Fruit fly (Drosophila melanogaster) whole organism, embryonic: ENCODE data around the gene Cdc16.

Source experiments
- Aef1 ChIP-seq: fragments of 200-800 bp; sonication (Bioruptor generic); IDR thresholded peaks from 3 replicates; pipeline ENCODE4 v1.3.6; 2022; ENCODE audit warnings: missing biosample characterization, missing genetic modification characterization
- BEAF-32 ChIP-seq: fragments of 200-800 bp; sonication (Bioruptor generic); optimal IDR thresholded peaks from 3 replicates; lab custom pipeline; 2017; ENCODE audit warnings: missing biosample characterization, missing genetic modification characterization, mild to moderate bottlenecking, moderate library complexity, missing genetic modification reagents
- Bdp1 ChIP-seq: fragments of 200-800 bp; sonication (Bioruptor generic); optimal IDR thresholded peaks from 3 replicates; lab custom pipeline; 2016; ENCODE audit warnings: missing biosample characterization, missing genetic modification characterization
- CG11085 ChIP-seq: fragments of 200-800 bp; sonication (Bioruptor generic); IDR thresholded peaks from 2 replicates; pipeline ENCODE4 v1.3.6; 2022; ENCODE audit warnings: missing biosample characterization, missing genetic modification characterization
- CG1233 ChIP-seq: fragments of 200-800 bp; sonication (Bioruptor generic); optimal IDR thresholded peaks from 4 replicates; lab custom pipeline; 2018; ENCODE audit warnings: missing biosample characterization, mild to moderate bottlenecking, missing genetic modification characterization
- CG12744 ChIP-seq: fragments of 200-800 bp; sonication (Bioruptor generic); optimal IDR thresholded peaks from 2 replicates; lab custom pipeline; 2016; ENCODE audit warnings: missing biosample characterization, missing genetic modification characterization
- CG14710 ChIP-seq: fragments of 200-800 bp; sonication (Bioruptor generic); optimal IDR thresholded peaks from 3 replicates; lab custom pipeline; 2019; ENCODE audit warnings: missing biosample characterization, mild to moderate bottlenecking, missing genetic modification characterization, moderate library complexity
- CG17361 ChIP-seq: fragments of 200-800 bp; sonication (Bioruptor generic); IDR thresholded peaks from 3 replicates; pipeline ENCODE4 v1.3.6; 2022; ENCODE audit warnings: missing biosample characterization, missing genetic modification characterization
- CG17612 ChIP-seq: fragments of 200-800 bp; sonication (Bioruptor generic); IDR thresholded peaks from 2 replicates; pipeline ENCODE4 v1.3.6; 2022; ENCODE audit warnings: missing biosample characterization, missing genetic modification characterization
- CG1832 ChIP-seq: fragments of 200-800 bp; sonication (Bioruptor generic); optimal IDR thresholded peaks from 2 replicates; lab custom pipeline; 2017; ENCODE audit warnings: missing biosample characterization, mild to moderate bottlenecking, missing genetic modification characterization, inconsistent platforms
- CG18599 ChIP-seq: fragments of 200-800 bp; sonication (Bioruptor generic); optimal IDR thresholded peaks from 3 replicates; lab custom pipeline; 2017; ENCODE audit warnings: missing biosample characterization, missing genetic modification characterization, mild to moderate bottlenecking, moderate library complexity, missing genetic modification reagents
- CG2199 ChIP-seq: fragments of 200-800 bp; sonication (Bioruptor generic); IDR thresholded peaks from 3 replicates; pipeline ENCODE4 v1.3.6; 2022; ENCODE audit warnings: missing biosample characterization, missing genetic modification characterization
- CG31365 ChIP-seq: fragments of 200-800 bp; sonication (Bioruptor generic); optimal IDR thresholded peaks from 2 replicates; lab custom pipeline; 2018; ENCODE audit warnings: missing biosample characterization, mild to moderate bottlenecking, missing genetic modification characterization
- CG32772 ChIP-seq: fragments of 200-800 bp; sonication (Bioruptor generic); IDR thresholded peaks from 2 replicates; pipeline ENCODE4 v1.3.6; 2022; ENCODE audit warnings: missing biosample characterization, missing genetic modification characterization
- CG3847 ChIP-seq: fragments of 200-800 bp; sonication (Bioruptor generic); IDR thresholded peaks from 2 replicates; pipeline ENCODE4 v1.3.6; 2022; ENCODE audit warnings: missing biosample characterization, missing genetic modification characterization
- CG4424 ChIP-seq: fragments of 200-800 bp; sonication (Bioruptor generic); optimal IDR thresholded peaks from 3 replicates; lab custom pipeline; 2016; ENCODE audit warnings: missing biosample characterization, missing genetic modification characterization
- CG5953 ChIP-seq: fragments of 200-800 bp; sonication (Bioruptor generic); IDR thresholded peaks from 2 replicates; pipeline ENCODE4 v1.3.6; 2022; ENCODE audit warnings: missing biosample characterization, missing genetic modification characterization
- CG6689 ChIP-seq: fragments of 200-800 bp; sonication (Bioruptor generic); IDR thresholded peaks from 2 replicates; pipeline ENCODE4 v1.3.6; 2022; ENCODE audit warnings: missing biosample characterization, missing genetic modification characterization
- CG8944 ChIP-seq: fragments of 200-800 bp; sonication (Bioruptor generic); optimal IDR thresholded peaks from 3 replicates; lab custom pipeline; 2016; ENCODE audit warnings: missing biosample characterization, missing genetic modification characterization
- Dip3 ChIP-seq: fragments of 200-800 bp; sonication (Bioruptor generic); optimal IDR thresholded peaks from 3 replicates; lab custom pipeline; 2016; ENCODE audit warnings: missing biosample characterization, missing genetic modification characterization
- Doc2 ChIP-seq: fragments of 200-800 bp; sonication (Bioruptor generic); IDR thresholded peaks from 2 replicates; pipeline ENCODE4 v1.3.6; 2022; ENCODE audit warnings: missing biosample characterization, missing genetic modification characterization
- Doc3 ChIP-seq: fragments of 200-800 bp; sonication (Bioruptor generic); IDR thresholded peaks from 3 replicates; pipeline ENCODE4 v1.3.6; 2022; ENCODE audit warnings: missing biosample characterization, missing genetic modification characterization; ENCODE audit not compliant: partially characterized antibody
- Drgx ChIP-seq: fragments of 200-800 bp; sonication (Bioruptor generic); IDR thresholded peaks from 2 replicates; pipeline ENCODE4 v1.3.6; 2022; ENCODE audit warnings: missing biosample characterization, missing genetic modification characterization
- E2f2 ChIP-seq: fragments of 200-800 bp; sonication (Bioruptor generic); IDR thresholded peaks from 2 replicates; pipeline ENCODE4 v1.3.6; 2022; ENCODE audit warnings: missing biosample characterization, missing genetic modification characterization
- Hey ChIP-seq: fragments of 200-800 bp; sonication (Bioruptor generic); optimal IDR thresholded peaks from 3 replicates; lab custom pipeline; 2018; ENCODE audit warnings: missing biosample characterization, mild to moderate bottlenecking, missing genetic modification characterization
- Myb ChIP-seq: fragments of 200-800 bp; sonication (Bioruptor generic); optimal IDR thresholded peaks from 2 replicates; lab custom pipeline; 2016; ENCODE audit warnings: missing biosample characterization, missing genetic modification characterization
- NK7.1 ChIP-seq: fragments of 200-800 bp; sonication (Bioruptor generic); optimal IDR thresholded peaks from 3 replicates; lab custom pipeline; 2016; ENCODE audit warnings: missing biosample characterization, missing genetic modification characterization
- Nf-YA ChIP-seq: fragments of 200-800 bp; sonication (Bioruptor generic); IDR thresholded peaks from 2 replicates; pipeline ENCODE4 v1.3.6; 2022; ENCODE audit warnings: missing biosample characterization, missing genetic modification characterization
- Oaz ChIP-seq: fragments of 200-800 bp; sonication (Bioruptor generic); IDR thresholded peaks from 2 replicates; pipeline ENCODE4 v1.3.6; 2022; ENCODE audit warnings: missing biosample characterization, missing genetic modification characterization
- Oli ChIP-seq: fragments of 200-800 bp; sonication (Bioruptor generic); optimal IDR thresholded peaks from 2 replicates; lab custom pipeline; 2018; ENCODE audit warnings: missing biosample characterization, mild to moderate bottlenecking, missing genetic modification characterization, moderate library complexity
- Sox102F ChIP-seq: fragments of 200-800 bp; sonication (Bioruptor generic); optimal IDR thresholded peaks from 2 replicates; lab custom pipeline; 2018; ENCODE audit warnings: missing biosample characterization, mild to moderate bottlenecking, missing genetic modification characterization, moderate library complexity
- Spps ChIP-seq: fragments of 200-800 bp; sonication (Bioruptor generic); optimal IDR thresholded peaks from 2 replicates; lab custom pipeline; 2018; ENCODE audit warnings: missing biosample characterization, mild to moderate bottlenecking, missing genetic modification characterization
- Ssrp ChIP-seq: fragments of 200-800 bp; sonication (Bioruptor generic); optimal IDR thresholded peaks from 2 replicates; lab custom pipeline; 2018; ENCODE audit warnings: missing biosample characterization, mild to moderate bottlenecking, missing genetic modification characterization, moderate library complexity
- Tbp ChIP-seq: fragments of >200 bp; optimal IDR thresholded peaks from 2 replicates; lab custom pipeline; 2018; ENCODE audit warnings: missing biosample characterization, missing genetic modification characterization
- ab ChIP-seq: fragments of 200-800 bp; sonication (Bioruptor generic); optimal IDR thresholded peaks from 2 replicates; lab custom pipeline; 2016; ENCODE audit warnings: missing biosample characterization, missing genetic modification characterization
- ac ChIP-seq: fragments of 200-800 bp; sonication (Bioruptor generic); optimal IDR thresholded peaks from 3 replicates; lab custom pipeline; 2017; ENCODE audit warnings: missing biosample characterization, mild to moderate bottlenecking, missing genetic modification characterization
- br ChIP-seq: fragments of >200 bp; optimal IDR thresholded peaks from 2 replicates; lab custom pipeline; 2017
- bsh ChIP-seq, 2 experiments: fragments of 200-800 bp; sonication (Bioruptor generic); optimal IDR thresholded peaks; 2 replicates each; lab custom pipeline; 2017 to 2018; ENCODE audit warnings: mild to moderate bottlenecking in 2 of 2, missing biosample characterization in 2 of 2, missing genetic modification characterization in 2 of 2, moderate library complexity in 1 of 2
- cad ChIP-seq: fragments of >200 bp; optimal IDR thresholded peaks from 2 replicates; lab custom pipeline; 2017; ENCODE audit warnings: missing biosample characterization, missing genetic modification characterization
- cwo ChIP-seq: fragments of 200-800 bp; sonication (Bioruptor generic); optimal IDR thresholded peaks from 3 replicates; lab custom pipeline; 2017; ENCODE audit warnings: missing biosample characterization, missing genetic modification characterization, mild to moderate bottlenecking, moderate library complexity, missing genetic modification reagents
- disco-r ChIP-seq: fragments of 200-800 bp; sonication (Bioruptor generic); optimal IDR thresholded peaks from 2 replicates; lab custom pipeline; 2016; ENCODE audit warnings: missing biosample characterization, missing genetic modification characterization
- ems ChIP-seq: fragments of 200-800 bp; sonication (Bioruptor generic); optimal IDR thresholded peaks from 3 replicates; lab custom pipeline; 2016; ENCODE audit warnings: missing biosample characterization, missing genetic modification characterization
- eve ChIP-seq, 2 experiments: fragments of >200 bp; optimal IDR thresholded peaks; 2 replicates each; lab custom pipeline; 2017; ENCODE audit warnings: missing biosample characterization in 2 of 2, missing genetic modification characterization in 2 of 2
- fd3F ChIP-seq: fragments of 200-800 bp; sonication (Bioruptor generic); optimal IDR thresholded peaks from 2 replicates; lab custom pipeline; 2018; ENCODE audit warnings: missing biosample characterization, mild to moderate bottlenecking, missing genetic modification characterization, moderate library complexity
- gcm2 ChIP-seq: fragments of 200-800 bp; sonication (Bioruptor generic); optimal IDR thresholded peaks from 2 replicates; lab custom pipeline; 2016; ENCODE audit warnings: missing biosample characterization, missing genetic modification characterization
- lab ChIP-seq: fragments of 200-800 bp; sonication (Bioruptor generic); optimal IDR thresholded peaks from 3 replicates; lab custom pipeline; 2017; ENCODE audit warnings: missing biosample characterization, missing genetic modification characterization, mild to moderate bottlenecking, moderate library complexity, missing genetic modification reagents
- mld ChIP-seq: fragments of 200-800 bp; sonication (Bioruptor generic); IDR thresholded peaks from 3 replicates; pipeline ENCODE4 v1.3.6; 2022; ENCODE audit warnings: missing biosample characterization, missing genetic modification characterization; ENCODE audit not compliant: partially characterized antibody
- peb ChIP-seq: fragments of 200-800 bp; sonication (Bioruptor generic); IDR thresholded peaks from 2 replicates; pipeline ENCODE4 v1.3.6; 2022; ENCODE audit warnings: missing biosample characterization, missing genetic modification characterization
- scrt ChIP-seq: fragments of 200-800 bp; sonication (Bioruptor generic); optimal IDR thresholded peaks from 2 replicates; lab custom pipeline; 2018; ENCODE audit warnings: missing biosample characterization, mild to moderate bottlenecking, missing genetic modification characterization, moderate library complexity
- sim ChIP-seq: fragments of 200-800 bp; sonication (Bioruptor generic); IDR thresholded peaks from 2 replicates; pipeline ENCODE4 v1.3.6; 2022; ENCODE audit warnings: missing biosample characterization, missing genetic modification characterization
- slou ChIP-seq: fragments of 200-800 bp; sonication (Bioruptor generic); optimal IDR thresholded peaks from 3 replicates; lab custom pipeline; 2016; ENCODE audit warnings: missing biosample characterization, missing genetic modification characterization
- so ChIP-seq: fragments of 200-800 bp; sonication (Bioruptor generic); IDR thresholded peaks from 3 replicates; pipeline ENCODE4 v1.3.6; 2022; ENCODE audit warnings: missing biosample characterization, missing genetic modification characterization

Cdc16 gene

DNA sequence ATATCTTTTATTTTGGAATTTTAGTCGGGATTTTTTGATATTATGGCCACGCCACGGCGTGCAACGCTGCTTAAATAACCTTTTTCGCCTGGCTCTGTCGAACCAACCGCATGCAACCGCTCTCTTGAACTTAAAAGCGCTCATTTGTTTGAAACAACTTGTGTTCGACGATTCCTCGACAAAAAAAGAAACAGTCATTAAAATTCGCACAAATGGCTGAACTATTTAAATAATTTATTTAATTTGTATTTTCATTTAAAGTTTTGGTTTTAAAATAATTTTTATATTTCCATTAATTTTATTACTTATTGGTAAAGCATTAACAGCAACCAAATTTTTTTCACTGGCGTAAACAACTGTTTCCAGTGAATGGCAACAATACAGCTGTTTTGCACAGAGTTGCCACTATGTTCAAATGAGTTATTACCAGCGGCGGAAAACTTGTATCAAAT, at the start of gene Cdc16, which contains the start of gene orb (continued):
- TF ChIP-seq CG4424 (peak; percentile 91), Tbp (GFP tag; lab: Kevin White, UChicago) (no peak), CG3847 (GFP tag; lab: Robert Waterston, UW) (peak; percentile 93), CG2199 (GFP tag; lab: Robert Waterston, UW) (0 out of 3 replicates have a peak, but pooled peaks have one; percentile 37), gcm2 (peak; percentile 52), Oli (tag; lab: Kevin White, UChicago) (peak; percentile 90), cwo (GFP tag; lab: Kevin White, UChicago) (peak; percentile 87), CG14710 (tag; lab: Kevin White, UChicago) (peak; percentile 91), scrt (GFP tag; lab: Kevin White, UChicago) (peak; percentile 87), Bdp1 (GFP tag; lab: Kevin White, UChicago) (peak; percentile 62), CG17361 (peak; percentile 93), fd3F (GFP tag; lab: Kevin White, UChicago) (peak; percentile 91), mld (GFP tag; lab: Robert Waterston, UW) (no peak), CG17612 (GFP tag; lab: Robert Waterston, UW) (peak; percentile 70), BEAF-32 (peak; percentile 21), NK7.1 (GFP tag; lab: Kevin White, UChicago) (peak; percentile 39), ems (GFP tag; lab: Kevin White, UChicago) (peak; percentile 84), CG18599 (GFP tag; lab: Kevin White, UChicago) (peak; percentile 95), CG5953 (peak; percentile 72), Dip3 (peak; percentile 74), Spps (tag; lab: Kevin White, UChicago) (peak; percentile 90), CG8944 (GFP tag; lab: Kevin White, UChicago) (peak; percentile 68), Aef1 (peak; percentile 91), Oaz (peak; percentile 78), CG31365 (peak; percentile 46), Sox102F (GFP tag; lab: Kevin White, UChicago) (peak; percentile 95), sim (peak; percentile 72), so (GFP tag; lab: Robert Waterston, UW) (peak; percentile 84; the same call in 2 of the 3 replicates), lab (peak; percentile 95), CG1233 (GFP tag; lab: Kevin White, UChicago) (peak; percentile 90), Doc2 (no peak), E2f2 (GFP tag; lab: Robert Waterston, UW) (peak; percentile 76), CG12744 (peak; percentile 48), slou (GFP tag; lab: Kevin White, UChicago) (peak; percentile 83), ab (GFP tag; lab: Kevin White, UChicago) (no peak), bsh (GFP tag; optimal IDR thresholded peaks at IDR 0.05; lab: Kevin White, UChicago) (peak; percentile 49 to 95), Drgx (peak; percentile 91), cad (GFP tag; lab: Kevin White, UChicago) (no peak), Myb (peak; percentile 22), br (lab: Kevin White, UChicago) (no peak), Hey (tag; lab: Kevin White, UChicago) (no peak), eve (GFP tag; optimal IDR thresholded peaks at IDR 0.05; lab: Kevin White, UChicago) (no peak), ac (GFP tag; lab: Kevin White, UChicago) (no peak), CG32772 (GFP tag; lab: Robert Waterston, UW) (peak; percentile 93), Nf-YA (peak; percentile 71), disco-r (GFP tag; lab: Kevin White, UChicago) (peak; percentile 23), peb (GFP tag; lab: Robert Waterston, UW) (peak; percentile 67; the same call in 1 of the 2 replicates), CG11085 (GFP tag; lab: Robert Waterston, UW) (peak; percentile 87), Doc3 (GFP tag; lab: Robert Waterston, UW) (no peak), CG6689 (GFP tag; lab: Robert Waterston, UW) (peak; percentile 92), Ssrp (peak; percentile 88), CG1832 (no peak)
